Fruit fly (Drosophila melanogaster): ENCODE measurements around the gene CG33700.
A peak's percentile ranks its signal among the peaks of the same experiment; 100 is the strongest.

The CG33700 gene

DNA sequence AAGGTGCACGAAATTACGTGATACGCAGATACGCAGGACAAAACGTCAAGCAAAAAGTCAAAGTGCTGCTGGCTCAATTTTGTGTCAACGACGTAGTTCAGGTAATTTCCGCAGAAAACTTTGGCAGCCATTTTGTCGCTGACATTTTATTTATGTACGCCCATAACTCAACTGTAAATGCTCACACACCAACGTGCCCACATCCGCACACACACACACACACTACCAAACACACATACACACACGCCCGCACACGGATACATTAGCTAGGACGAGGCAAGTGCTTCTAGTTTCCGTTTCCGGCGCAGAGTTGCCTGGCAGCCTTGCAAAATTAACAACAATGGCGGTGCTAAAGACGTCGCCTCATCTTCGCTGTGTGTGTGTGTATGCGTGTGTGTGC lies at the start of gene CG33700:
Gene CG33700 (minus strand): TSS at position 101 of the 400 bp plus-strand sequence.
- 0 out of 3 replicates have a peak, but pooled peaks have one; percentile 28 for TF ChIP-seq CG4496 (GFP tag; IDR thresholded peaks at IDR 0.05)
- no peak for TF ChIP-seq CG14655 (GFP tag; optimal IDR thresholded peaks at IDR 0.05)

DNA sequence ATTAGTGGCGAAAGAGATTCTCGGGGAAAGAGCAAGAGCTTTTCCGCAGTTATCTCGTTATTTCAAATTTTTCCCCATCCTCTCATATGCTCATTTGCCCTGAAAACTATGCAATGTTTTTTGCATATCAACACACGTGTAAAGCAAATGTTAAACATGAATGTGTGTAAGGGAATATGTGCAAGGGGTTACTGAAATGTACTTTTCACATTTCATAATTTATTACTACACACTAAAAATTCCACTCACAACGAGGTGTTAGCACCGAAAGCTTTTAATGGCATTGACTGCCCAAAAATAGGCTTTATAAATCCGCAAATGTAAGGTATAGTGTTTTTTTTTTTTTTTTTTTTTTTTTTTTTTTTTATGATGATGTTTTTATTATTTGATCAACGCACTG lies 46.3 kb upstream of the CG33700 start:
- TF ChIP-seq rn (GFP tag; IDR thresholded peaks at IDR 0.05) (no peak), D1 (tag; optimal IDR thresholded peaks at IDR 0.05) (peak; percentile 2), CG8159 (tag; optimal IDR thresholded peaks at IDR 0.05) (no peak)

DNA sequence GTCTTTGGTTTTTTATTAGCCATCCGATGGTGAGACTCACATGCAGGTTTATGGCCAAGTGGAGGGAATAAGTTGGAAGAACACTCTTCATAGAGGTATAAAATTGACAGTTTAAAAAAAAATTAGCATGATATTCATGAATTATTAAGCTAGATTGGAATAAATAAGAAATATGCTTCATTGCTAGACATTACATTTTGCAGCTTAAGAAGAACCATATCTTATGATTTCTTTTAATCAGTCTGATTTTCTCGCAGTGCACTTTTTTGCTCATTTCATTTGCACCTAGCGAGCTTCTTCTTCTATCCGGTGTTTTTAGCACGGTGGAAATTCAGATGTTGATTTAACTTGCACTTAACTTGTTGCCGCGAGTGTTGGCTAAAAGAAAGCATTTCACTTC lies 44.5 kb upstream of the CG33700 start:
- TF ChIP-seq CG14655 (GFP tag; optimal IDR thresholded peaks at IDR 0.05) (peak; percentile 27), CG8301 (tag; optimal IDR thresholded peaks at IDR 0.05) (peak; percentile 24), Ets98B (GFP tag; IDR thresholded peaks at IDR 0.05) (peak; percentile 39; the same call in 1 of the 2 replicates), D1 (tag; optimal IDR thresholded peaks at IDR 0.05) (no peak)

DNA sequence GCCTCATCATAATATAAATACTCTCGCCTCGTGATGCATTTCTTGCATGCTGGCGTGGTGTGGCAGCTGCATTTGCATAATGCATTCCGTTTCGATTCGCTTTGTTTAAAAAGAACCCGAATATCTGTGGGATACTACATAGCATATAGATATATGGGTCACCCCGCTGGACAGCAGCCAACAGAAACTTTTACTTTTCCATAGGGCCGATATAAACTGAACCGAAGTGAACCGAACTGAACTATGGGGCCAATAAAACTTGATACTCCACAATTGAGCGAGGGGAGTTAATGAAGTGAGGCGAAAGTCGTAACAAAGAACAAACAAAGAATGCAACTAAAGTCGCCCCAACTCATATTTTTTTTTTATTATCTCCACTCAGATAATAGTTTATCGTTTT lies 43.9 kb upstream of the CG33700 start:
- no peak for TF ChIP-seq Pif1B (GFP tag; optimal IDR thresholded peaks at IDR 0.05)
- TF ChIP-seq CG14655 (GFP tag; optimal IDR thresholded peaks at IDR 0.05): no peak
- no peak for TF ChIP-seq fd96Ca (GFP tag; IDR thresholded peaks at IDR 0.05)
- no peak for TF ChIP-seq Snoo (tag; optimal IDR thresholded peaks at IDR 0.05)
- no peak for TF ChIP-seq CG13204 (GFP tag; optimal IDR thresholded peaks at IDR 0.05)
- no peak for TF ChIP-seq CG34367 (tag; optimal IDR thresholded peaks at IDR 0.05)
- no peak for TF ChIP-seq CG8301 (tag; optimal IDR thresholded peaks at IDR 0.05)
- no peak for TF ChIP-seq D1 (tag; optimal IDR thresholded peaks at IDR 0.05)
- TF ChIP-seq CG12605 (GFP tag; IDR thresholded peaks at IDR 0.05): no peak
- TF ChIP-seq CG4496 (GFP tag; IDR thresholded peaks at IDR 0.05): no peak
- TF ChIP-seq CG10348 (GFP tag; IDR thresholded peaks at IDR 0.05): no peak
- no peak for TF ChIP-seq EcR (GFP tag; optimal IDR thresholded peaks at IDR 0.05)
- TF ChIP-seq CG8159 (tag; optimal IDR thresholded peaks at IDR 0.05): no peak
- no peak for TF ChIP-seq Ets98B (GFP tag; IDR thresholded peaks at IDR 0.05)
- no peak for TF ChIP-seq gl (tag; optimal IDR thresholded peaks at IDR 0.05)
- TF ChIP-seq CG17806 (tag; optimal IDR thresholded peaks at IDR 0.05): no peak

DNA sequence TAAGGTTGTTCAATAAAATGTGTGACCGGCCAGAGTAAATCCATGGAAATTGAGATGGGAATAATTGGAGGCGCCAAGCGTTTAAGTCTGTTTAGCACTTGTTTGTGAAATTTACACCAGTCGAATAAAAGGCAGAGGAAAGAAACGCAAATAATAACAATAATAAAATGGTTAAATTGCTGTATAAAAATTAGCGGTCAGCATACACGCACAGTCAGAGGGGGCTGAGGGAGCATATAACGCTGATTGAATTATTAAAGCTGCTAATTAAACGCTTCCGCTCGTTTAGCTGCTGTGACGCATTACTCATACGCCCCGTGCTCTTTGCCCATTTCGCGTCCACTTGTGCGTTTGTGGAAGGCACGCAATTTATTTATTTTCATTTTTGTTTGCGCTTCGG lies 42.4 kb upstream of the CG33700 start:
- TF ChIP-seq Pif1A (GFP tag; optimal IDR thresholded peaks at IDR 0.05): no peak
- no peak for TF ChIP-seq fd96Ca (GFP tag; IDR thresholded peaks at IDR 0.05)
- TF ChIP-seq CG15710 (tag; optimal IDR thresholded peaks at IDR 0.05): no peak
- no peak for TF ChIP-seq CG10348 (GFP tag; IDR thresholded peaks at IDR 0.05)
- no peak for TF ChIP-seq rn (GFP tag; IDR thresholded peaks at IDR 0.05)
- no peak for TF ChIP-seq CG32121 (GFP tag; IDR thresholded peaks at IDR 0.05)
- no peak for TF ChIP-seq CG8159 (tag; optimal IDR thresholded peaks at IDR 0.05)
- no peak for TF ChIP-seq CG14655 (GFP tag; optimal IDR thresholded peaks at IDR 0.05)
- TF ChIP-seq Pif1B (GFP tag; optimal IDR thresholded peaks at IDR 0.05): no peak
- TF ChIP-seq CG12605 (GFP tag; IDR thresholded peaks at IDR 0.05): no peak
- TF ChIP-seq Ets98B (GFP tag; IDR thresholded peaks at IDR 0.05): no peak
- no peak for TF ChIP-seq CG9948 (tag; optimal IDR thresholded peaks at IDR 0.05)
- TF ChIP-seq CG34367 (tag; optimal IDR thresholded peaks at IDR 0.05): no peak
- TF ChIP-seq D1 (tag; optimal IDR thresholded peaks at IDR 0.05): no peak
- no peak for TF ChIP-seq CG17806 (tag; optimal IDR thresholded peaks at IDR 0.05)

DNA sequence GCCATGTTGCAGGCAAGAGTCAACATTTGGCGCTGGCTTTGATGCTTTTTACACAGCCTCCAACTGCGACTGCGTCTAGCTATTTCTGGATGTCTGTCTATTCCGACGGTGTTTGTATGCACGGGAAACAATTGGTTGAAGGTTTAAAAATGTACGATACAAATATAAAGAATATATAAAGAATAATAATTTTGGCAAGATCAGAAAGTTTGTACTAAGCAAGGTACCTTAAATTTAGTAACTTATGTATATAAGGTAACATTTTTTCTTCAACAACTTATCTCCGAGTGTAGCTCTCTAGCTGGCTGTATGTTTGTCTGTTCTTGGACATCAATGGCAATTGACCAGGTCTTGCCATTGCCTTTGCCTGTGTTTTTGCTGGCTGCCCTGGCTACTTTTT lies 41.5 kb upstream of the CG33700 start:
- peak; percentile 89 for TF ChIP-seq CG14655 (GFP tag; optimal IDR thresholded peaks at IDR 0.05)
- 0 out of 2 replicates have a peak, but pooled peaks have one; percentile 25 for TF ChIP-seq CG12605 (GFP tag; IDR thresholded peaks at IDR 0.05)
- no peak for TF ChIP-seq CG13204 (GFP tag; optimal IDR thresholded peaks at IDR 0.05)
- TF ChIP-seq gl (tag; optimal IDR thresholded peaks at IDR 0.05): no peak
- TF ChIP-seq EcR (GFP tag; optimal IDR thresholded peaks at IDR 0.05): no peak
- peak; percentile 88 for TF ChIP-seq Ets98B (GFP tag; IDR thresholded peaks at IDR 0.05)
- TF ChIP-seq CG4496 (GFP tag; IDR thresholded peaks at IDR 0.05): peak; percentile 87
- TF ChIP-seq CG8301 (tag; optimal IDR thresholded peaks at IDR 0.05): peak; percentile 89
- TF ChIP-seq Pif1A (GFP tag; optimal IDR thresholded peaks at IDR 0.05): peak; percentile 56
- TF ChIP-seq CG9948 (tag; optimal IDR thresholded peaks at IDR 0.05): peak; percentile 70
- peak; percentile 71; the same call in 2 of the 3 replicates for TF ChIP-seq fd96Ca (GFP tag; IDR thresholded peaks at IDR 0.05)
- no peak for TF ChIP-seq CG34367 (tag; optimal IDR thresholded peaks at IDR 0.05)
- TF ChIP-seq CG17806 (tag; optimal IDR thresholded peaks at IDR 0.05): peak; percentile 51
- TF ChIP-seq CG8159 (tag; optimal IDR thresholded peaks at IDR 0.05): peak; percentile 31
- TF ChIP-seq Snoo (tag; optimal IDR thresholded peaks at IDR 0.05): no peak
- peak; percentile 12 for TF ChIP-seq D1 (tag; optimal IDR thresholded peaks at IDR 0.05)
- TF ChIP-seq CG10348 (GFP tag; IDR thresholded peaks at IDR 0.05): peak; percentile 20; the same call in 1 of the 2 replicates
- peak; percentile 43 for TF ChIP-seq rn (GFP tag; IDR thresholded peaks at IDR 0.05)
- TF ChIP-seq CG15710 (tag; optimal IDR thresholded peaks at IDR 0.05): peak; percentile 29
- TF ChIP-seq CG32121 (GFP tag; IDR thresholded peaks at IDR 0.05): peak; percentile 88
- peak; percentile 66 for TF ChIP-seq Pif1B (GFP tag; optimal IDR thresholded peaks at IDR 0.05)

DNA sequence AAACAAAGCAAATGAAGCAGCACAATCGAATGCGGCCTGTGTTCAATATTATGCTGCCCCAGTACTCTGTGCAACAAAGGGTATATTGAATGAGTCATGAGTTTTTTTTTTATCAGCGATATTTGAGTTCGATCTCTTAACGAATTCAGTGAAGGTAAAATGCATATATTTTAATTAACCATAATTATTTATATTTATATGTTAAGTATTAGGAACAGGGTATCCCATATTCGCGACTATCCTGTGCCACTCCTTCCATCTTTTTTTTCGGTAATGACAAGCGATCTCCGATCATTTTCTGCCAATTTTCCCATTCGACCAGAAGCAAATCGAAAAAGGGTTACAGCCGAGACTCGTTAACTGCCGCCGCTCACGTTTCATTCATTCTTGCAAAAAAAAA lies 33.7 kb upstream of the CG33700 start:
- TF ChIP-seq CG8159 (tag; optimal IDR thresholded peaks at IDR 0.05) (no peak), CG32121 (GFP tag; IDR thresholded peaks at IDR 0.05) (peak; percentile 55; the same call in 1 of the 2 replicates), CG4496 (GFP tag; IDR thresholded peaks at IDR 0.05) (0 out of 3 replicates have a peak, but pooled peaks have one; percentile 32), fd96Ca (GFP tag; IDR thresholded peaks at IDR 0.05) (0 out of 3 replicates have a peak, but pooled peaks have one; percentile 5), Ets98B (GFP tag; IDR thresholded peaks at IDR 0.05) (no peak)

Data from whole organism, pupa.